Fruit fly (Drosophila melanogaster) whole organism, embryonic: ENCODE data around the gene CG31886.

ENCODE experiments used
- CG10209 ChIP-seq: fragments of 200-800 bp; sonication (Bioruptor generic); optimal IDR thresholded peaks from 3 replicates; lab custom pipeline; 2017; ENCODE audit warnings: missing biosample characterization, mild to moderate bottlenecking, missing genetic modification characterization, missing genetic modification reagents
- CG10979 ChIP-seq: fragments of 200-800 bp; sonication (Bioruptor generic); optimal IDR thresholded peaks from 2 replicates; lab custom pipeline; 2018; ENCODE audit warnings: missing biosample characterization, mild to moderate bottlenecking, missing genetic modification characterization, moderate library complexity
- CG12391 ChIP-seq: fragments of 200-800 bp; sonication (Bioruptor generic); optimal IDR thresholded peaks from 3 replicates; lab custom pipeline; 2018; ENCODE audit warnings: missing biosample characterization, mild to moderate bottlenecking, missing genetic modification characterization, moderate library complexity
- CG13424 ChIP-seq: fragments of 200-800 bp; sonication (Bioruptor generic); optimal IDR thresholded peaks from 2 replicates; lab custom pipeline; 2019; ENCODE audit warnings: missing biosample characterization, mild to moderate bottlenecking, missing genetic modification characterization, moderate library complexity
- CG15479 ChIP-seq: fragments of 200-800 bp; sonication (Bioruptor generic); optimal IDR thresholded peaks from 3 replicates; lab custom pipeline; 2019; ENCODE audit warnings: missing biosample characterization, mild to moderate bottlenecking, missing genetic modification characterization, moderate library complexity
- CG15696 ChIP-seq: fragments of 200-800 bp; sonication (Bioruptor generic); optimal IDR thresholded peaks from 2 replicates; lab custom pipeline; 2019; ENCODE audit warnings: missing biosample characterization, mild to moderate bottlenecking, missing genetic modification characterization, moderate library complexity
- CG32767 ChIP-seq: fragments of 200-800 bp; sonication (Bioruptor generic); IDR thresholded peaks from 2 replicates; pipeline ENCODE4 v1.3.6; 2022; ENCODE audit warnings: missing biosample characterization, missing genetic modification characterization
- CG4360 ChIP-seq: fragments of 200-800 bp; sonication (Bioruptor generic); IDR thresholded peaks from 2 replicates; pipeline ENCODE4 v1.3.6; 2022; ENCODE audit warnings: missing biosample characterization, missing genetic modification characterization
- CG6765 ChIP-seq: fragments of 200-800 bp; sonication (Bioruptor generic); optimal IDR thresholded peaks from 3 replicates; lab custom pipeline; 2017; ENCODE audit warnings: missing biosample characterization, mild to moderate bottlenecking, missing genetic modification characterization
- CG7745 ChIP-seq: fragments of 200-800 bp; sonication (Bioruptor generic); optimal IDR thresholded peaks from 2 replicates; lab custom pipeline; 2018; ENCODE audit warnings: missing biosample characterization, mild to moderate bottlenecking, missing genetic modification characterization, moderate library complexity
- CG8924 ChIP-seq: fragments of 200-800 bp; optimal IDR thresholded peaks from 3 replicates; lab custom pipeline; 2019; ENCODE audit warnings: missing biosample characterization, mild to moderate bottlenecking, missing genetic modification characterization, moderate library complexity
- CG9727 ChIP-seq: fragments of 200-800 bp; sonication (Bioruptor generic); optimal IDR thresholded peaks from 3 replicates; lab custom pipeline; 2017; ENCODE audit warnings: missing biosample characterization, mild to moderate bottlenecking, missing genetic modification characterization
- CHES-1-like ChIP-seq: fragments of 200-800 bp; sonication (Bioruptor generic); optimal IDR thresholded peaks from 2 replicates; lab custom pipeline; 2016; ENCODE audit warnings: missing biosample characterization, missing genetic modification characterization
- D19B ChIP-seq: fragments of 200-800 bp; sonication (Bioruptor generic); optimal IDR thresholded peaks from 2 replicates; lab custom pipeline; 2017; ENCODE audit warnings: missing biosample characterization, mild to moderate bottlenecking, missing genetic modification characterization
- Dbx ChIP-seq: fragments of 200-800 bp; sonication (Bioruptor generic); IDR thresholded peaks from 3 replicates; pipeline ENCODE4 v1.3.6; 2022; ENCODE audit warnings: missing biosample characterization, missing genetic modification characterization
- Drgx ChIP-seq: fragments of 200-800 bp; sonication (Bioruptor generic); IDR thresholded peaks from 2 replicates; pipeline ENCODE4 v1.3.6; 2022; ENCODE audit warnings: missing biosample characterization, missing genetic modification characterization
- Elba2 ChIP-seq: fragments of 200-800 bp; sonication (Bioruptor generic); optimal IDR thresholded peaks from 3 replicates; lab custom pipeline; 2016; ENCODE audit warnings: missing biosample characterization, missing genetic modification characterization
- Gug ChIP-seq: fragments of 200-800 bp; sonication (Bioruptor generic); IDR thresholded peaks from 4 replicates; pipeline ENCODE4 v1.3.6; 2022; ENCODE audit warnings: missing biosample characterization, missing genetic modification characterization
- HLHmδ ChIP-seq: fragments of 200-800 bp; sonication (Bioruptor generic); optimal IDR thresholded peaks from 2 replicates; lab custom pipeline; 2018; ENCODE audit warnings: missing biosample characterization, mild to moderate bottlenecking, missing genetic modification characterization, moderate library complexity
- Myb ChIP-seq: fragments of 200-800 bp; sonication (Bioruptor generic); optimal IDR thresholded peaks from 2 replicates; lab custom pipeline; 2016; ENCODE audit warnings: missing biosample characterization, missing genetic modification characterization
- Trl ChIP-seq, 3 experiments: fragments of >200 bp in 2 of 3; fragments of 200-800 bp in 1 of 3; sonication (Bioruptor generic) in 1 of 3; optimal IDR thresholded peaks; 2 replicates in 1 of 3; 3 replicates in 2 of 3; lab custom pipeline; 2016 to 2017; ENCODE audit warnings: missing biosample characterization in 1 of 3, missing genetic modification characterization in 1 of 3
- Vsx1 ChIP-seq: fragments of 200-800 bp; sonication (Bioruptor generic); optimal IDR thresholded peaks from 2 replicates; lab custom pipeline; 2017; ENCODE audit warnings: missing biosample characterization, mild to moderate bottlenecking, missing genetic modification characterization, missing genetic modification reagents
- bsh ChIP-seq, 2 experiments: fragments of 200-800 bp; sonication (Bioruptor generic); optimal IDR thresholded peaks; 2 replicates each; lab custom pipeline; 2017 to 2018; ENCODE audit warnings: mild to moderate bottlenecking in 2 of 2, missing biosample characterization in 2 of 2, missing genetic modification characterization in 2 of 2, moderate library complexity in 1 of 2
- chinmo ChIP-seq: fragments of 200-800 bp; sonication (Bioruptor generic); IDR thresholded peaks from 4 replicates; pipeline ENCODE4 v1.3.6; 2022; ENCODE audit warnings: missing biosample characterization, missing genetic modification characterization; ENCODE audit not compliant: partially characterized antibody
- chm ChIP-seq: fragments of 200-800 bp; sonication (Bioruptor generic); IDR thresholded peaks from 2 replicates; pipeline ENCODE4 v1.3.6; 2022; ENCODE audit warnings: missing biosample characterization, missing genetic modification characterization
- corto ChIP-seq: fragments of 200-800 bp; sonication (Bioruptor generic); optimal IDR thresholded peaks from 2 replicates; lab custom pipeline; 2016; ENCODE audit warnings: missing biosample characterization, mild to moderate bottlenecking, missing genetic modification characterization, moderate library complexity
- fd64A ChIP-seq: fragments of 200-800 bp; sonication (Bioruptor generic); optimal IDR thresholded peaks from 3 replicates; lab custom pipeline; 2018; ENCODE audit warnings: missing biosample characterization, mild to moderate bottlenecking, missing genetic modification characterization
- gcm ChIP-seq: fragments of 200-800 bp; sonication (Bioruptor generic); optimal IDR thresholded peaks from 2 replicates; lab custom pipeline; 2019; ENCODE audit warnings: missing biosample characterization, mild to moderate bottlenecking, missing genetic modification characterization, moderate library complexity
- grau ChIP-seq: fragments of 200-800 bp; optimal IDR thresholded peaks from 3 replicates; lab custom pipeline; 2019; ENCODE audit warnings: missing biosample characterization, mild to moderate bottlenecking, missing genetic modification characterization, moderate library complexity
- kni ChIP-seq: fragments of 200-800 bp; sonication (Bioruptor generic); optimal IDR thresholded peaks from 3 replicates; lab custom pipeline; 2017; ENCODE audit warnings: mild to moderate bottlenecking, missing biosample characterization, missing genetic modification reagents, missing genetic modification characterization
- lbe ChIP-seq: fragments of 200-800 bp; sonication (Bioruptor generic); optimal IDR thresholded peaks from 2 replicates; lab custom pipeline; 2016; ENCODE audit warnings: missing biosample characterization, mild to moderate bottlenecking, missing genetic modification characterization
- lola ChIP-seq, 3 experiments: fragments of >200 bp in 2 of 3; fragments of 200-800 bp in 1 of 3; sonication (Bioruptor generic) in 1 of 3; optimal IDR thresholded peaks; 2 replicates each; lab custom pipeline; 2017 to 2019; ENCODE audit warnings: missing biosample characterization in 3 of 3, missing genetic modification characterization in 3 of 3, mild to moderate bottlenecking in 1 of 3, moderate library complexity in 1 of 3
- nom ChIP-seq: fragments of 200-800 bp; sonication (Bioruptor generic); optimal IDR thresholded peaks from 2 replicates; lab custom pipeline; 2017; ENCODE audit warnings: missing biosample characterization, missing genetic modification characterization, mild to moderate bottlenecking, moderate library complexity, missing genetic modification reagents
- row ChIP-seq: fragments of 200-800 bp; sonication (Bioruptor generic); IDR thresholded peaks from 3 replicates; pipeline ENCODE4 v1.3.6; 2022; ENCODE audit warnings: missing biosample characterization, missing genetic modification characterization
- schlank ChIP-seq: fragments of 200-800 bp; sonication (Bioruptor generic); optimal IDR thresholded peaks from 2 replicates; lab custom pipeline; 2018; ENCODE audit warnings: missing biosample characterization, mild to moderate bottlenecking, missing genetic modification characterization
- sens ChIP-seq: fragments of 200-800 bp; sonication (Bioruptor generic); peaks from one replicate; lab custom pipeline; 2016; ENCODE audit warnings: missing biosample characterization, missing genetic modification characterization
- tll ChIP-seq, 2 experiments: fragments of 200-800 bp in 1 of 2; fragments of >200 bp in 1 of 2; sonication (Bioruptor generic) in 1 of 2; optimal IDR thresholded peaks; 2 replicates each; lab custom pipeline; 2017 to 2019; ENCODE audit warnings: missing biosample characterization in 2 of 2, missing genetic modification characterization in 2 of 2, mild to moderate bottlenecking in 1 of 2, moderate library complexity in 1 of 2
- zfh1 ChIP-seq: fragments of 200-800 bp; sonication (Bioruptor generic); IDR thresholded peaks from 3 replicates; pipeline ENCODE4 v1.3.6; 2022; ENCODE audit warnings: missing biosample characterization, missing genetic modification characterization

Gene CG31886

DNA sequence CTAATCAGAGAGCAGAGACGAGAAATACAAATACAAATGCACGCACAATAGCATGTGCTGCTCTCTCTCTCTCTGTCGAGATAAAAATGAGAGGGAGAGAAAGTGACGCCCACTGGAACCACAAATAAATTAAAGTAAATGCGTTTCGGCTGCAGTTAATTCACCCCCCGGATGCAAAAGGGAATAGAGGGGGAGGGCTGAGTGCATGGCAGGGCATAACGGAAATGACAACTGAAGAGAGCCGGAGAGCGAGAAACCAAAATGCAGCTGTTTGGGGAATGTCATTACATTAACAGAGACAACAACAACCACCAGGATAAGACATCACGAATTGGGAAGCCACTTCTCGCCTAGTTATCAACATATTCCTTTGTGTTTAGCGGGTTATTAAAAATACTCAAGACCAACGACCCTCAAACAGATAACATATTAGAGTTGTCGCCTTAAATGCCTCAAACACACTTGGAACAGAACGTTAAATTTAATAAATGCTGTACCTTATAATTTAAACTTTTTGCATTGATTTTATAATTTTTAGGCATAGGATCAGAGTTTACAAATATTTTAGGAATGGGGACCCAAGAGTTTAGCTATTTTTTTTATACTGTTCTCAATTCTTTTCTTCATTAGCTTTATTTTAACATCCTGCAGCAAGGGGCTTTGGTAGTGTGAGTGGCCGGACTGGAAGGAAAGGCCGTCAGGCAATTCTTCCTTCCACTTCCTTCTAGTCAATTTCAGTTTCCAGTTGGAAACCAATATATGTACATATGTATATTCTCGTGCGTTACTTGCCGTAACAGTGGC, 8.7 kb downstream of the CG31886 start (continued):
- TF ChIP-seq CG9727 (GFP tag; lab: Kevin White, UChicago), result peak; percentile 32
- peak; percentile 39 for TF ChIP-seq Vsx1 (GFP tag; lab: Kevin White, UChicago)
- TF ChIP-seq CG10209, result no peak
- peak in 1 of 3 experiments; percentile 20 for TF ChIP-seq lola (GFP tag; optimal IDR thresholded peaks at IDR 0.05; lab: Kevin White, UChicago)
- no peak for TF ChIP-seq corto (GFP tag; lab: Kevin White, UChicago)
- peak; percentile 64 for TF ChIP-seq Elba2 (GFP tag; lab: Kevin White, UChicago)
- TF ChIP-seq tll (GFP tag; optimal IDR thresholded peaks at IDR 0.05; lab: Kevin White, UChicago), result no peak
- TF ChIP-seq Gug (GFP tag; lab: Robert Waterston, UW), result no peak
- 0 out of 2 replicates have a peak, but pooled peaks have one; percentile 40 for TF ChIP-seq chm (GFP tag; lab: Robert Waterston, UW)
- peak; percentile 17 for TF ChIP-seq gcm (GFP tag; lab: Kevin White, UChicago)
- TF ChIP-seq Dbx (GFP tag; lab: Robert Waterston, UW), result no peak
- TF ChIP-seq HLHmδ (GFP tag; lab: Kevin White, UChicago), result peak; percentile 69
- TF ChIP-seq CG15696, result no peak
- TF ChIP-seq kni (GFP tag; lab: Kevin White, UChicago), result peak; percentile 57
- TF ChIP-seq CG4360, result peak; percentile 86
- no peak for TF ChIP-seq CHES-1-like
- peak; percentile 46 for TF ChIP-seq lbe (GFP tag; lab: Kevin White, UChicago)
- peak in 1 of 2 experiments; percentile 53 for TF ChIP-seq bsh (GFP tag; optimal IDR thresholded peaks at IDR 0.05; lab: Kevin White, UChicago)
- TF ChIP-seq Trl (optimal IDR thresholded peaks at IDR 0.05; lab: Kevin White, UChicago), result peak; percentile 58 to 83
- TF ChIP-seq Trl (GFP tag; optimal IDR thresholded peaks at IDR 0.05; lab: Kevin White, UChicago), result peak; percentile 7
- TF ChIP-seq CG8924 (tag; lab: Kevin White, UChicago), result peak; percentile 31
- TF ChIP-seq fd64A (GFP tag; lab: Kevin White, UChicago), result peak; percentile 34
- peak; percentile 63 for TF ChIP-seq CG7745
- TF ChIP-seq chinmo (GFP tag; lab: Robert Waterston, UW), result 0 out of 4 replicates have a peak, but pooled peaks have one; percentile 15
- peak; percentile 29 for TF ChIP-seq nom (GFP tag; lab: Kevin White, UChicago)
- no peak for TF ChIP-seq schlank
- peak; percentile 16 for TF ChIP-seq CG10979
- TF ChIP-seq zfh1 (GFP tag; lab: Robert Waterston, UW), result no peak
- peak; percentile 12 for TF ChIP-seq CG12391 (tag; lab: Kevin White, UChicago)
- no peak for TF ChIP-seq Myb (GFP tag; lab: Kevin White, UChicago)
- TF ChIP-seq CG6765 (GFP tag; lab: Kevin White, UChicago), result no peak
- TF ChIP-seq CG32767 (GFP tag; lab: Robert Waterston, UW), result no peak

DNA sequence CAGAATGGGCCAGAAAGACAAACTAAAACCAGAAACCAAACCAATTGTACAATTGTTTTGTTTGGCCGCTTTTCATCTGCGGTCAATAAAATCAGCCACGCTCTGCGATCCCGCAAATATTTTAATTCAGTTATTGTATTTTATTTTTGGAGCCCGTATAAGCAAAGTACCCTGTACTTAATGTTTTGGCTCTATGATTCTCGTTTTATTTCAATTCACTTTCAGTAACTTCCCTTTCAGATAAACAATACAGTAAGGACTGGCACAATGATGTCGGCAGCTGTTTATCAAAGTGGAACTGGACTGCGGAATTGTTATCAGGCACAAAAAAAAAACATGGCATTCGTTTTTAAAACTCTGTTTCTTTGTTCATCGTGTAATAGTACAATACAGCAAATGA, 10.2 kb downstream of the CG31886 start:
- TF ChIP-seq sens (GFP tag; lab: Kevin White, UChicago) (peak; percentile 57), D19B (GFP tag; lab: Kevin White, UChicago) (peak; percentile 2), CG13424 (no peak), Drgx (no peak), grau (peak; percentile 51), row (GFP tag; lab: Robert Waterston, UW) (0 out of 3 replicates have a peak, but pooled peaks have one; percentile 10), CG15479 (GFP tag; lab: Kevin White, UChicago) (peak; percentile 21), CG7745 (no peak)
